Fruit fly (Drosophila melanogaster) whole organism, wandering third instar larva: ENCODE measurements around the gene mRpL19.

Experiments
- CG9705 ChIP-seq: fragments of 200-800 bp; sonication (Bioruptor generic); optimal IDR thresholded peaks from 2 replicates; lab custom pipeline; 2018; ENCODE audit warnings: missing biosample characterization, mild to moderate bottlenecking, missing genetic modification characterization
- CrebA ChIP-seq: fragments of 200-800 bp; sonication (Bioruptor generic); optimal IDR thresholded peaks from 2 replicates; lab custom pipeline; 2016; ENCODE audit warnings: missing biosample characterization, mild to moderate bottlenecking, missing genetic modification characterization, borderline replicate concordance
- Dif ChIP-seq: fragments of 200-275, 200-300 bp; sonication (Bioruptor generic); optimal IDR thresholded peaks from 2 replicates; lab custom pipeline; 2018; ENCODE audit warnings: missing biosample characterization, missing genetic modification characterization; ENCODE audit not compliant: partially characterized antibody
- GATAd ChIP-seq: sonication (Bioruptor generic); optimal IDR thresholded peaks from 2 replicates; lab custom pipeline; 2016; ENCODE audit warnings: missing biosample characterization, missing genetic modification characterization
- HLH106 ChIP-seq: fragments of 200-800 bp; optimal IDR thresholded peaks from 3 replicates; lab custom pipeline; 2019; ENCODE audit warnings: missing biosample characterization, mild to moderate bottlenecking, missing genetic modification characterization, moderate library complexity
- Hnf4 ChIP-seq: fragments of 200-800 bp; sonication (Bioruptor generic); optimal IDR thresholded peaks from 2 replicates; lab custom pipeline; 2016; ENCODE audit warnings: missing biosample characterization, mild to moderate bottlenecking, missing genetic modification characterization
- Hr78 ChIP-seq: fragments of >200 bp; optimal IDR thresholded peaks from 2 replicates; lab custom pipeline; 2017; ENCODE audit warnings: missing biosample characterization, missing genetic modification characterization
- Hr83 ChIP-seq: fragments of 200-300 bp; sonication (Bioruptor generic); optimal IDR thresholded peaks from 2 replicates; lab custom pipeline; 2016; ENCODE audit warnings: missing biosample characterization, mild to moderate bottlenecking, missing genetic modification characterization, moderate library complexity; ENCODE audit not compliant: poor library complexity, severe bottlenecking
- Jra ChIP-seq: sonication (Bioruptor generic); optimal IDR thresholded peaks from 2 replicates; lab custom pipeline; 2016; ENCODE audit warnings: missing biosample characterization, missing genetic modification characterization
- Mio ChIP-seq: sonication (Bioruptor generic); optimal IDR thresholded peaks from 2 replicates; lab custom pipeline; 2016; ENCODE audit warnings: missing biosample characterization, missing genetic modification characterization
- Myc ChIP-seq: fragments of >200 bp; optimal IDR thresholded peaks from 2 replicates; lab custom pipeline; 2017
- N ChIP-seq: fragments of >200 bp; optimal IDR thresholded peaks from 2 replicates; lab custom pipeline; 2018; ENCODE audit warnings: missing biosample characterization, missing external identifiers, missing genetic modification characterization
- OdsH ChIP-seq: fragments of 200-800 bp; sonication (Bioruptor generic); optimal IDR thresholded peaks from 2 replicates; lab custom pipeline; 2016; ENCODE audit warnings: missing biosample characterization, mild to moderate bottlenecking, missing genetic modification characterization
- Rel ChIP-seq, 2 experiments: fragments of 200-800 bp; sonication (Bioruptor generic) in 1 of 2; optimal IDR thresholded peaks; 2 replicates in 1 of 2; 3 replicates in 1 of 2; lab custom pipeline; 2016 to 2019; ENCODE audit warnings: mild to moderate bottlenecking in 2 of 2, missing biosample characterization in 2 of 2, missing genetic modification characterization in 2 of 2, moderate library complexity in 1 of 2
- Sp1 ChIP-seq: fragments of 200-800 bp; sonication (Bioruptor generic); optimal IDR thresholded peaks from 3 replicates; lab custom pipeline; 2019; ENCODE audit warnings: missing biosample characterization, mild to moderate bottlenecking, missing genetic modification characterization, moderate library complexity
- br ChIP-seq: fragments of 200-800 bp; sonication (Bioruptor generic); optimal IDR thresholded peaks from 2 replicates; lab custom pipeline; 2016; ENCODE audit warnings: missing biosample characterization, missing genetic modification characterization
- brk ChIP-seq: fragments of 200-800 bp; sonication (Bioruptor generic); optimal IDR thresholded peaks from 2 replicates; lab custom pipeline; 2016; ENCODE audit warnings: missing biosample characterization, mild to moderate bottlenecking, missing genetic modification characterization
- dl ChIP-seq, 2 experiments: fragments of 175-275, 200-275 bp in 1 of 2; fragments of 200-275 bp in 1 of 2; sonication (Bioruptor generic); optimal IDR thresholded peaks; lab custom pipeline; 2018; ENCODE audit warnings: mild to moderate bottlenecking in 2 of 2, missing biosample characterization in 2 of 2, missing genetic modification characterization in 2 of 2, moderate library complexity in 2 of 2; ENCODE audit not compliant: partially characterized antibody in 2 of 2, insufficient read depth in 1 of 2
- dmrt93B ChIP-seq: fragments of 200-800 bp; sonication (Bioruptor generic); optimal IDR thresholded peaks from 2 replicates; lab custom pipeline; 2018; ENCODE audit warnings: missing biosample characterization, mild to moderate bottlenecking, missing genetic modification characterization
- dsf ChIP-seq: sonication (Bioruptor generic); optimal IDR thresholded peaks from 2 replicates; lab custom pipeline; 2016; ENCODE audit warnings: missing biosample characterization, missing genetic modification characterization, borderline replicate concordance
- ey ChIP-seq: fragments of 200-800 bp; sonication (Bioruptor generic); optimal IDR thresholded peaks from 2 replicates; lab custom pipeline; 2016; ENCODE audit warnings: missing biosample characterization, missing genetic modification characterization
- foxo ChIP-seq, 2 experiments: fragments of 200-800 bp; sonication (Bioruptor generic); optimal IDR thresholded peaks; 2 replicates in 1 of 2; 3 replicates in 1 of 2; lab custom pipeline; 2016 to 2017; ENCODE audit warnings: missing biosample characterization in 2 of 2, missing genetic modification characterization in 2 of 2
- fru ChIP-seq: fragments of 200-800 bp; sonication (Bioruptor generic); optimal IDR thresholded peaks from 3 replicates; lab custom pipeline; 2016; ENCODE audit warnings: missing biosample characterization, mild to moderate bottlenecking, missing genetic modification characterization
- h ChIP-seq: fragments of 200-800 bp; sonication (Bioruptor generic); optimal IDR thresholded peaks from 3 replicates; lab custom pipeline; 2016; ENCODE audit warnings: missing biosample characterization, mild to moderate bottlenecking, missing genetic modification characterization
- jim ChIP-seq: fragments of 175-275, 200-325 bp; sonication (Bioruptor generic); optimal IDR thresholded peaks from 2 replicates; lab custom pipeline; 2016; ENCODE audit warnings: missing biosample characterization, mild to moderate bottlenecking, missing genetic modification characterization
- lola ChIP-seq: fragments of >200 bp; optimal IDR thresholded peaks from 2 replicates; lab custom pipeline; 2017; ENCODE audit warnings: missing biosample characterization, missing genetic modification characterization
- pan ChIP-seq: fragments of >200 bp; optimal IDR thresholded peaks from 2 replicates; lab custom pipeline; 2017
- psq ChIP-seq: fragments of 200-800 bp; sonication (Bioruptor generic); optimal IDR thresholded peaks from 3 replicates; lab custom pipeline; 2017; ENCODE audit warnings: missing biosample characterization, mild to moderate bottlenecking, missing genetic modification characterization, moderate library complexity
- sage ChIP-seq: fragments of 200-800 bp; sonication (Bioruptor generic); optimal IDR thresholded peaks from 2 replicates; lab custom pipeline; 2016; ENCODE audit warnings: missing biosample characterization, mild to moderate bottlenecking, missing genetic modification characterization
- sv ChIP-seq: fragments of 200-800 bp; sonication (Bioruptor generic); optimal IDR thresholded peaks from 3 replicates; lab custom pipeline; 2016; ENCODE audit warnings: missing biosample characterization, missing genetic modification characterization
- usp ChIP-seq: fragments of >200 bp; optimal IDR thresholded peaks from 2 replicates; lab custom pipeline; 2017; ENCODE audit warnings: missing biosample characterization, missing genetic modification characterization
- woc ChIP-seq: sonication (Bioruptor generic); optimal IDR thresholded peaks from 2 replicates; lab custom pipeline; 2016; ENCODE audit warnings: missing biosample characterization, mild to moderate bottlenecking, missing genetic modification characterization

The mRpL19 gene

dm6 chr3R:8673803-8674234 lies at the start of gene mRpL19:
TSS of gene mRpL19 (plus strand) at chr3R:8674109.
- TF ChIP-seq Jra (GFP tag; lab: Kevin White, UChicago), result no peak
- TF ChIP-seq CG9705 (GFP tag; lab: Kevin White, UChicago), result no peak
- no peak for TF ChIP-seq pan (lab: Kevin White, UChicago)
- peak; percentile 15 for TF ChIP-seq woc (GFP tag; lab: Kevin White, UChicago)
- TF ChIP-seq h (GFP tag; lab: Kevin White, UChicago), result peak; percentile 22
- no peak for TF ChIP-seq br (GFP tag; lab: Kevin White, UChicago)
- TF ChIP-seq Myc (lab: Kevin White, UChicago), result no peak
- TF ChIP-seq brk, result no peak
- TF ChIP-seq Sp1 (GFP tag; lab: Kevin White, UChicago), result peak; percentile 43
- TF ChIP-seq sage (GFP tag; lab: Kevin White, UChicago), result peak; percentile 37
- TF ChIP-seq N (GFP tag; lab: Kevin White, UChicago), result no peak
- TF ChIP-seq HLH106 (tag; lab: Kevin White, UChicago), result peak; percentile 50
- TF ChIP-seq CrebA, result no peak
- no peak for TF ChIP-seq Rel (GFP tag; optimal IDR thresholded peaks at IDR 0.05; lab: Kevin White, UChicago)
- TF ChIP-seq Rel (tag; optimal IDR thresholded peaks at IDR 0.05; lab: Kevin White, UChicago), result peak; percentile 0
- no peak for TF ChIP-seq dl (GFP tag; optimal IDR thresholded peaks at IDR 0.05; lab: Kevin White, UChicago; ENCODE audit: insufficient read depth in 1 of 2, partially characterized antibody in 2 of 2)
- TF ChIP-seq jim, result no peak
- no peak for TF ChIP-seq Hr78 (GFP tag; lab: Kevin White, UChicago)
- peak; percentile 26 for TF ChIP-seq Hnf4
- peak; percentile 15 for TF ChIP-seq psq (GFP tag; lab: Kevin White, UChicago)
- TF ChIP-seq fru (GFP tag; lab: Kevin White, UChicago), result peak; percentile 28
- TF ChIP-seq ey (GFP tag; lab: Kevin White, UChicago), result no peak
- peak; percentile 31 for TF ChIP-seq OdsH (GFP tag; lab: Kevin White, UChicago)
- no peak for TF ChIP-seq dmrt93B
- peak in 1 of 2 experiments; percentile 45 for TF ChIP-seq foxo (GFP tag; optimal IDR thresholded peaks at IDR 0.05; lab: Kevin White, UChicago)
- TF ChIP-seq Hr83 (GFP tag; lab: Kevin White, UChicago), result no peak
- TF ChIP-seq Dif (GFP tag; lab: Kevin White, UChicago), result no peak

dm6 chr3R:8635778-8636177 lies 38.1 kb upstream of the mRpL19 start, which contains the start of gene Or85e:
TSS of gene Or85e (minus strand) at chr3R:8635878.
- no peak for TF ChIP-seq dsf (GFP tag; lab: Kevin White, UChicago)
- TF ChIP-seq psq (GFP tag; lab: Kevin White, UChicago), result no peak
- TF ChIP-seq fru (GFP tag; lab: Kevin White, UChicago), result no peak
- TF ChIP-seq GATAd (GFP tag; lab: Kevin White, UChicago), result no peak
- no peak for TF ChIP-seq br (GFP tag; lab: Kevin White, UChicago)
- TF ChIP-seq Mio (GFP tag; lab: Kevin White, UChicago), result no peak
- TF ChIP-seq brk, result no peak
- TF ChIP-seq CrebA, result no peak
- no peak for TF ChIP-seq lola (GFP tag; lab: Kevin White, UChicago)
- no peak for TF ChIP-seq Hr83 (GFP tag; lab: Kevin White, UChicago)
- no peak for TF ChIP-seq usp

DNA sequence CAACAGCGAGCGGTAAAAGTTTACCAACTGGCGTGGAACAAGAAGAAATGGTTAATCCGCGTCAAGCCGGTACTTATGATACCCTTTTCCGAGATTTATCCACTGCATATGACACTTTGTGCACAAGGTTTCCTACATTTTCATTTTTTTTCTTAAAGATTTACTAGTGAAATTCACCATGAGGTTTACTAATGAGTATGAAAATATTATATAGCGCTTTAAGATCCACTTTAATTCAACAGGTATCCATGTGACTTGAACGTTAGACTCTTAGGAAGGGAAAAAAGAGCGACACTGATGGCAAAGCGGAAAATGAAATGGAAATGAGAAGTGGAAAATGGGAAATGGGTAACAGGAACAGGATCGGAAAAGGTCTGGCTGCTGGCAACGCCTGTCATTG lies 35.3 kb upstream of the mRpL19 start:
- TF ChIP-seq lola (GFP tag; lab: Kevin White, UChicago), result no peak
- no peak for TF ChIP-seq usp
- no peak for TF ChIP-seq dsf (GFP tag; lab: Kevin White, UChicago)
- no peak for TF ChIP-seq Hnf4
- no peak for TF ChIP-seq woc (GFP tag; lab: Kevin White, UChicago)
- TF ChIP-seq Hr78 (GFP tag; lab: Kevin White, UChicago), result no peak
- TF ChIP-seq Dif (GFP tag; lab: Kevin White, UChicago), result no peak
- TF ChIP-seq Hr83 (GFP tag; lab: Kevin White, UChicago), result no peak
- no peak for TF ChIP-seq jim
- TF ChIP-seq brk, result no peak
- no peak for TF ChIP-seq dmrt93B
- TF ChIP-seq sv (GFP tag; lab: Kevin White, UChicago), result no peak

- TF ChIP-seq brk, result peak; percentile 23
- TF ChIP-seq jim, result no peak
- TF ChIP-seq usp, result no peak
Measured at dm6 chr3R:8642376-8642966, 31.4 kb upstream of the mRpL19 start.
